Fruit fly (Drosophila melanogaster) Kc167 (cell line): ENCODE results near the gene CG5653.

Source experiments
- Myc ChIP-seq: fragments of >200 bp; optimal IDR thresholded peaks from 2 replicates; lab custom pipeline; 2017; ENCODE audit warnings: missing external identifiers
- insv ChIP-seq: fragments of >200 bp; optimal IDR thresholded peaks from 3 replicates; lab custom pipeline; 2018; ENCODE audit warnings: missing external identifiers
- psq ChIP-seq: fragments of >200 bp; optimal IDR thresholded peaks from 2 replicates; lab custom pipeline; 2017; ENCODE audit warnings: missing external identifiers
- ttk ChIP-seq: sonication (Bioruptor generic); optimal IDR thresholded peaks from 2 replicates; lab custom pipeline; 2017; ENCODE audit warnings: missing external identifiers

- TF ChIP-seq ttk (lab: Kevin White, UChicago) (no peak), psq (lab: Kevin White, UChicago) (no peak), Myc (lab: Kevin White, UChicago) (no peak), insv (lab: Kevin White, UChicago) (no peak)
Measured at dm6 chr3L:8986582-8986981, 20.4 kb upstream of the CG5653 start, which contains the start of gene CG5068.
